Worm (Caenorhabditis elegans) whole organism, L4 larva: ENCODE data around the gene lgc-55.

ENCODE experiments used
- ZK337.2 ChIP-seq: fragments of 200-800 bp; sonication (Bioruptor generic); IDR thresholded peaks from 2 replicates; pipeline ENCODE4 v1.3.6; 2022; ENCODE audit warnings: missing genetic modification reagents, missing genetic modification characterization, missing compliant biosample characterization
- ama-1 ChIP-seq: fragments of 150-350 bp; optimal IDR thresholded peaks from 2 replicates; lab custom pipeline; 2014; ENCODE audit warnings: inconsistent platforms, mixed read lengths
- ceh-62 ChIP-seq: sonication (generic microtip); optimal IDR thresholded peaks from 2 replicates; lab custom pipeline; 2017; ENCODE audit warnings: missing biosample characterization, missing genetic modification characterization
- ces-1 ChIP-seq: fragments of 150-350 bp; sonication (generic microtip); optimal IDR thresholded peaks from 4 replicates; lab custom pipeline; 2014; ENCODE audit warnings: missing biosample characterization, missing genetic modification reagents, missing genetic modification characterization
- daf-12 ChIP-seq: fragments of 150-350 bp; optimal IDR thresholded peaks from 2 replicates; lab custom pipeline; 2014; ENCODE audit warnings: missing biosample characterization, missing genetic modification reagents, missing genetic modification characterization
- duxl-1 ChIP-seq: sonication (generic microtip); optimal IDR thresholded peaks from 2 replicates; lab custom pipeline; 2016; ENCODE audit warnings: mild to moderate bottlenecking, missing genetic modification characterization, moderate library complexity, missing compliant biosample characterization; ENCODE audit not compliant: poor library complexity
- hlh-11 ChIP-seq: fragments of 200-800 bp; sonication (Bioruptor generic); optimal IDR thresholded peaks from 2 replicates; lab custom pipeline; 2018; ENCODE audit warnings: mild to moderate bottlenecking, missing genetic modification characterization, missing compliant biosample characterization
- nhr-28 ChIP-seq: fragments of 150-350 bp; optimal IDR thresholded peaks from 2 replicates; lab custom pipeline; 2014; ENCODE audit warnings: missing biosample characterization, missing genetic modification characterization
- skn-1 ChIP-seq: fragments of 150-350 bp; optimal IDR thresholded peaks from 2 replicates; lab custom pipeline; 2014; ENCODE audit warnings: missing biosample characterization, missing genetic modification characterization

DNA sequence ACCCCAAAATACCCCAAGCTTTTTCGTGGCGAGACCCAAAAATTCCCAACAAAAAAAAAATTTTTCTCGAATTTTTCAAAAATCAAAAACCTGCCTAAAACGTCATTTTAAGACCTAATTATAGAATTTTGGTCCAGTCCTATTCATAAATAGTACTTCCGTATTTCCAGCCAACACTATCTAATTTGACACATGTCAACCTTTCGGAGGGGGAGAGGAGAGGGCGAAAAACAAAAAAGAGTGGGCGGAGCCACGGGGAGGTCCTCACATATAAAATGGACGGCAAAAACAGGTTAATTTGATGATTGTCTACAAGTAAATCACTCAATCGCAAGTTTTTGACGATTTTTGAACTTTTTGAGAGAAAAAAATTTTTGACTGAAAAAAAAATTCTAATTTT, 14.4 kb downstream of the lgc-55 start, which contains the start of gene Y113G7A.16:
- no peak for TF ChIP-seq nhr-28 (tag; lab: Kevin White, UChicago)
- TF ChIP-seq ama-1 (lab: Kevin White, UChicago): no peak
- no peak for TF ChIP-seq hlh-11 (tag; lab: Kevin White, UChicago)
- TF ChIP-seq daf-12 (tag; lab: Kevin White, UChicago): no peak
- TF ChIP-seq skn-1 (tag; lab: Kevin White, UChicago): no peak
- TF ChIP-seq ceh-62 (tag; lab: Kevin White, UChicago): no peak
- TF ChIP-seq ZK337.2 (GFP tag; lab: Robert Waterston, UW): no peak
- TF ChIP-seq duxl-1 (tag; lab: Kevin White, UChicago): no peak
- no peak for TF ChIP-seq ces-1 (GFP tag; lab: Kevin White, UChicago)
